Fruit fly (Drosophila melanogaster) whole organism, embryonic: ENCODE measurements around the gene CG7985.

Source experiments
- Atf3 ChIP-seq: fragments of 200-800 bp; sonication (Bioruptor generic); optimal IDR thresholded peaks from 3 replicates; lab custom pipeline; 2016; ENCODE audit warnings: missing biosample characterization, missing genetic modification characterization
- CG11723 ChIP-seq: fragments of 200-800 bp; sonication (Bioruptor generic); optimal IDR thresholded peaks from 2 replicates; lab custom pipeline; 2017; ENCODE audit warnings: missing biosample characterization, mild to moderate bottlenecking, missing genetic modification characterization
- CG12071 ChIP-seq: fragments of 200-800 bp; sonication (Bioruptor generic); optimal IDR thresholded peaks from 3 replicates; lab custom pipeline; 2018; ENCODE audit warnings: missing biosample characterization, mild to moderate bottlenecking, missing genetic modification characterization
- CG12236 ChIP-seq: fragments of 200-800 bp; sonication (Bioruptor generic); optimal IDR thresholded peaks from 2 replicates; lab custom pipeline; 2016; ENCODE audit warnings: missing biosample characterization, missing genetic modification characterization
- CG12942 ChIP-seq: fragments of 200-800 bp; sonication (Bioruptor generic); optimal IDR thresholded peaks from 3 replicates; lab custom pipeline; 2016; ENCODE audit warnings: missing biosample characterization, missing genetic modification characterization
- CG15269 ChIP-seq: fragments of 200-800 bp; sonication (Bioruptor generic); optimal IDR thresholded peaks from 2 replicates; lab custom pipeline; 2018; ENCODE audit warnings: missing biosample characterization, mild to moderate bottlenecking, missing genetic modification characterization, moderate library complexity
- CG17612 ChIP-seq: fragments of 200-800 bp; sonication (Bioruptor generic); IDR thresholded peaks from 2 replicates; pipeline ENCODE4 v1.3.6; 2022; ENCODE audit warnings: missing biosample characterization, missing genetic modification characterization
- CG18262 ChIP-seq: fragments of 200-800 bp; optimal IDR thresholded peaks from 3 replicates; lab custom pipeline; 2019; ENCODE audit warnings: missing biosample characterization, mild to moderate bottlenecking, missing genetic modification characterization, moderate library complexity
- CG2202 ChIP-seq: fragments of 200-800 bp; sonication (Bioruptor generic); optimal IDR thresholded peaks from 2 replicates; lab custom pipeline; 2018; ENCODE audit warnings: missing biosample characterization, mild to moderate bottlenecking, missing genetic modification characterization
- CG30020 ChIP-seq: fragments of 200-800 bp; optimal IDR thresholded peaks from 2 replicates; lab custom pipeline; 2019; ENCODE audit warnings: missing biosample characterization, mild to moderate bottlenecking, missing genetic modification characterization, moderate library complexity
- CG3065 ChIP-seq: fragments of 200-800 bp; sonication (Bioruptor generic); optimal IDR thresholded peaks from 2 replicates; lab custom pipeline; 2016; ENCODE audit warnings: missing biosample characterization, missing genetic modification characterization
- CG31224 ChIP-seq: fragments of 200-800 bp; sonication (Bioruptor generic); IDR thresholded peaks from 2 replicates; pipeline ENCODE4 v1.3.6; 2022; ENCODE audit warnings: missing biosample characterization, missing genetic modification characterization
- CG3163 ChIP-seq: fragments of 200-800 bp; sonication (Bioruptor generic); optimal IDR thresholded peaks from 3 replicates; lab custom pipeline; 2016; ENCODE audit warnings: missing biosample characterization, missing genetic modification characterization
- CG32772 ChIP-seq: fragments of 200-800 bp; sonication (Bioruptor generic); IDR thresholded peaks from 2 replicates; pipeline ENCODE4 v1.3.6; 2022; ENCODE audit warnings: missing biosample characterization, missing genetic modification characterization
- CG34422 ChIP-seq: fragments of 200-800 bp; sonication (Bioruptor generic); IDR thresholded peaks from 3 replicates; pipeline ENCODE4 v1.3.6; 2022; ENCODE audit warnings: missing biosample characterization, missing genetic modification characterization
- CG42726 ChIP-seq: fragments of 200-800 bp; sonication (Bioruptor generic); IDR thresholded peaks from 2 replicates; pipeline ENCODE4 v1.3.6; 2022; ENCODE audit warnings: missing biosample characterization, missing genetic modification characterization; ENCODE audit not compliant: partially characterized antibody
- CG7786 ChIP-seq: fragments of 200-800 bp; sonication (Bioruptor generic); optimal IDR thresholded peaks from 2 replicates; lab custom pipeline; 2016; ENCODE audit warnings: missing biosample characterization, missing genetic modification characterization
- CG7839 ChIP-seq: fragments of 200-800 bp; sonication (Bioruptor generic); optimal IDR thresholded peaks from 3 replicates; lab custom pipeline; 2018; ENCODE audit warnings: missing biosample characterization, mild to moderate bottlenecking, missing genetic modification characterization, moderate library complexity
- CG7928 ChIP-seq: fragments of 200-800 bp; sonication (Bioruptor generic); optimal IDR thresholded peaks from 2 replicates; lab custom pipeline; 2017; ENCODE audit warnings: missing biosample characterization, mild to moderate bottlenecking, missing genetic modification characterization
- CG8924 ChIP-seq: fragments of 200-800 bp; optimal IDR thresholded peaks from 3 replicates; lab custom pipeline; 2019; ENCODE audit warnings: missing biosample characterization, mild to moderate bottlenecking, missing genetic modification characterization, moderate library complexity
- CG9876 ChIP-seq: fragments of 200-800 bp; sonication (Bioruptor generic); optimal IDR thresholded peaks from 2 replicates; lab custom pipeline; 2016; ENCODE audit warnings: missing biosample characterization, missing genetic modification characterization
- Doc3 ChIP-seq: fragments of 200-800 bp; sonication (Bioruptor generic); IDR thresholded peaks from 3 replicates; pipeline ENCODE4 v1.3.6; 2022; ENCODE audit warnings: missing biosample characterization, missing genetic modification characterization; ENCODE audit not compliant: partially characterized antibody
- Gug ChIP-seq: fragments of 200-800 bp; sonication (Bioruptor generic); IDR thresholded peaks from 4 replicates; pipeline ENCODE4 v1.3.6; 2022; ENCODE audit warnings: missing biosample characterization, missing genetic modification characterization
- Hsf ChIP-seq: fragments of 200-800 bp; sonication (Bioruptor generic); optimal IDR thresholded peaks from 3 replicates; lab custom pipeline; 2016; ENCODE audit warnings: missing biosample characterization, missing genetic modification characterization
- Myb ChIP-seq: fragments of 200-800 bp; sonication (Bioruptor generic); optimal IDR thresholded peaks from 2 replicates; lab custom pipeline; 2016; ENCODE audit warnings: missing biosample characterization, missing genetic modification characterization
- Oaz ChIP-seq: fragments of 200-800 bp; sonication (Bioruptor generic); IDR thresholded peaks from 2 replicates; pipeline ENCODE4 v1.3.6; 2022; ENCODE audit warnings: missing biosample characterization, missing genetic modification characterization
- Sry-β ChIP-seq: fragments of 200-800 bp; sonication (Bioruptor generic); optimal IDR thresholded peaks from 2 replicates; lab custom pipeline; 2018; ENCODE audit warnings: missing biosample characterization, mild to moderate bottlenecking, missing genetic modification characterization, moderate library complexity
- Ssrp ChIP-seq: fragments of 200-800 bp; sonication (Bioruptor generic); optimal IDR thresholded peaks from 2 replicates; lab custom pipeline; 2018; ENCODE audit warnings: missing biosample characterization, mild to moderate bottlenecking, missing genetic modification characterization, moderate library complexity
- Trl ChIP-seq, 3 experiments: fragments of >200 bp in 2 of 3; fragments of 200-800 bp in 1 of 3; sonication (Bioruptor generic) in 1 of 3; optimal IDR thresholded peaks; 2 replicates in 1 of 3; 3 replicates in 2 of 3; lab custom pipeline; 2016 to 2017; ENCODE audit warnings: missing biosample characterization in 1 of 3, missing genetic modification characterization in 1 of 3
- Xrp1 ChIP-seq: fragments of 200-800 bp; sonication (Bioruptor generic); IDR thresholded peaks from 2 replicates; pipeline ENCODE4 v1.3.6; 2022; ENCODE audit warnings: missing biosample characterization, missing genetic modification characterization
- ap ChIP-seq: fragments of 200-800 bp; sonication (Bioruptor generic); IDR thresholded peaks from 2 replicates; pipeline ENCODE4 v1.3.6; 2022; ENCODE audit warnings: missing biosample characterization, missing genetic modification characterization
- ci ChIP-seq: fragments of 200-800 bp; sonication (Bioruptor generic); IDR thresholded peaks from 3 replicates; pipeline ENCODE4 v1.3.6; 2022; ENCODE audit warnings: missing biosample characterization, missing genetic modification characterization
- crp ChIP-seq, 2 experiments: fragments of 200-800 bp; sonication (Bioruptor generic); optimal IDR thresholded peaks; 2 replicates in 1 of 2; 3 replicates in 1 of 2; lab custom pipeline; 2017; ENCODE audit warnings: missing biosample characterization in 2 of 2, missing genetic modification characterization in 2 of 2, mild to moderate bottlenecking in 1 of 2, moderate library complexity in 1 of 2
- dimm ChIP-seq: fragments of 200-800 bp; sonication (Bioruptor generic); IDR thresholded peaks from 2 replicates; pipeline ENCODE4 v1.3.6; 2022; ENCODE audit warnings: missing biosample characterization, missing genetic modification characterization
- eyg ChIP-seq: fragments of 200-800 bp; sonication (Bioruptor generic); optimal IDR thresholded peaks from 3 replicates; lab custom pipeline; 2016; ENCODE audit warnings: missing biosample characterization, missing genetic modification characterization
- gfzf ChIP-seq: fragments of 200-800 bp; sonication (Bioruptor generic); optimal IDR thresholded peaks from 2 replicates; lab custom pipeline; 2016; ENCODE audit warnings: missing biosample characterization, mild to moderate bottlenecking, missing genetic modification characterization, moderate library complexity
- h ChIP-seq: fragments of >200 bp; optimal IDR thresholded peaks from 2 replicates; lab custom pipeline; 2017
- hkb ChIP-seq, 2 experiments: fragments of 200-800 bp in 1 of 2; fragments of >200 bp in 1 of 2; sonication (Bioruptor generic) in 1 of 2; IDR thresholded peaks in 1 of 2; optimal IDR thresholded peaks in 1 of 2; 2 replicates each; pipeline versions ENCODE4 v1.3.6 to Lab custom; 2017 to 2022; ENCODE audit warnings: missing biosample characterization in 1 of 2, missing genetic modification characterization in 1 of 2
- lilli ChIP-seq: fragments of 200-800 bp; sonication (Bioruptor generic); optimal IDR thresholded peaks from 3 replicates; lab custom pipeline; 2016; ENCODE audit warnings: missing biosample characterization, missing genetic modification characterization
- mld ChIP-seq: fragments of 200-800 bp; sonication (Bioruptor generic); IDR thresholded peaks from 3 replicates; pipeline ENCODE4 v1.3.6; 2022; ENCODE audit warnings: missing biosample characterization, missing genetic modification characterization; ENCODE audit not compliant: partially characterized antibody
- nom ChIP-seq: fragments of 200-800 bp; sonication (Bioruptor generic); optimal IDR thresholded peaks from 2 replicates; lab custom pipeline; 2017; ENCODE audit warnings: missing biosample characterization, missing genetic modification characterization, mild to moderate bottlenecking, moderate library complexity, missing genetic modification reagents
- pho ChIP-seq: fragments of 200-800 bp; sonication (Bioruptor generic); optimal IDR thresholded peaks from 2 replicates; lab custom pipeline; 2016; ENCODE audit warnings: missing biosample characterization, missing genetic modification characterization
- pzg ChIP-seq: fragments of 200-800 bp; sonication (Bioruptor generic); optimal IDR thresholded peaks from 3 replicates; lab custom pipeline; 2018; ENCODE audit warnings: missing biosample characterization, mild to moderate bottlenecking, missing genetic modification characterization, moderate library complexity
- run ChIP-seq: fragments of 200-800 bp; sonication (Bioruptor generic); optimal IDR thresholded peaks from 3 replicates; lab custom pipeline; 2018; ENCODE audit warnings: missing biosample characterization, mild to moderate bottlenecking, missing genetic modification characterization
- slou ChIP-seq: fragments of 200-800 bp; sonication (Bioruptor generic); optimal IDR thresholded peaks from 3 replicates; lab custom pipeline; 2016; ENCODE audit warnings: missing biosample characterization, missing genetic modification characterization
- sug ChIP-seq: fragments of 200-800 bp; optimal IDR thresholded peaks from 2 replicates; lab custom pipeline; 2019; ENCODE audit warnings: missing biosample characterization, mild to moderate bottlenecking, missing genetic modification characterization, moderate library complexity
- usp ChIP-seq: fragments of >200 bp; optimal IDR thresholded peaks from 2 replicates; lab custom pipeline; 2017; ENCODE audit warnings: missing biosample characterization, missing genetic modification characterization
- zen ChIP-seq: fragments of 200-800 bp; sonication (Bioruptor generic); optimal IDR thresholded peaks from 3 replicates; lab custom pipeline; 2018; ENCODE audit warnings: missing biosample characterization, mild to moderate bottlenecking, missing genetic modification characterization, moderate library complexity
- zen2 ChIP-seq: fragments of 200-800 bp; sonication (Bioruptor generic); IDR thresholded peaks from 3 replicates; pipeline ENCODE4 v1.3.6; 2022; ENCODE audit warnings: missing biosample characterization, missing genetic modification characterization; ENCODE audit not compliant: partially characterized antibody
- zf30C ChIP-seq: fragments of 200-800 bp; sonication (Bioruptor generic); optimal IDR thresholded peaks from 3 replicates; lab custom pipeline; 2018; ENCODE audit warnings: missing biosample characterization, mild to moderate bottlenecking, missing genetic modification characterization

Gene CG7985

DNA sequence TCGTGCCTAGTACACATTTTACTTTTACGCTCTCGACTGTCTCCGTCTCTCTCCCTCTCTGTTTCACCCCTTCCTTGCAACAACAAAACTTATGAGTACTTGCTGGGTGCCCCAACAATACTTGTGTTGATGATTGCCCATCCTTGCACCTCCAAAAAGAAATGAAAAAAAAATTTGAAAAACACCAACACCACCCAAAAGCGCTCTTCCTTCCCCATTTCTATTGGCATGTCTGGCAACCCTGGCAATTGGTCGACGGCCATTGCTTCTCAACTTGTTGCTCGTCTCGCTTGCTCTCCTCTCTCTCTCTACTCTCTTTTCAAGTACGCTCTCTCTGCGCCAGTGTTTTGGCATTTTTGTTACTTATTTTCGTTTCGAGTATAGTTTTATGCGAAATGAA lies 31.3 kb upstream of the CG7985 start (continued):
- TF ChIP-seq CG7839 (tag; lab: Kevin White, UChicago) (peak; percentile 23), CG12236 (GFP tag; lab: Kevin White, UChicago) (no peak), nom (peak; percentile 44), zen2 (peak; percentile 25; the same call in 1 of the 3 replicates), CG31224 (GFP tag; lab: Robert Waterston, UW) (no peak), Doc3 (GFP tag; lab: Robert Waterston, UW) (peak; percentile 49; the same call in 1 of the 3 replicates), Trl (optimal IDR thresholded peaks at IDR 0.05; lab: Kevin White, UChicago) (peak; percentile 98 to 99), Trl (GFP tag; optimal IDR thresholded peaks at IDR 0.05; lab: Kevin White, UChicago) (peak; percentile 85), CG2202 (tag; lab: Kevin White, UChicago) (no peak), CG34422 (GFP tag; lab: Robert Waterston, UW) (0 out of 3 replicates have a peak, but pooled peaks have one; percentile 17), CG12071 (GFP tag; lab: Kevin White, UChicago) (no peak), slou (no peak), CG11723 (GFP tag; lab: Kevin White, UChicago) (no peak), ap (GFP tag; lab: Robert Waterston, UW) (no peak), run (no peak), zen (tag; lab: Kevin White, UChicago) (no peak), CG12942 (GFP tag; lab: Kevin White, UChicago) (no peak), CG42726 (GFP tag; lab: Robert Waterston, UW) (no peak), ci (no peak; the same call in 1 of the 3 replicates), usp (GFP tag; lab: Kevin White, UChicago) (no peak), CG18262 (tag; lab: Kevin White, UChicago) (no peak), zf30C (no peak), sug (tag; lab: Kevin White, UChicago) (no peak), h (lab: Kevin White, UChicago) (no peak), CG3163 (GFP tag; lab: Kevin White, UChicago) (no peak), CG3065 (GFP tag; lab: Kevin White, UChicago) (no peak), Ssrp (tag; lab: Kevin White, UChicago) (no peak), crp (GFP tag; optimal IDR thresholded peaks at IDR 0.05; lab: Kevin White, UChicago) (no peak), CG15269 (peak; percentile 38), CG9876 (GFP tag; lab: Kevin White, UChicago) (peak; percentile 2), lilli (GFP tag; lab: Kevin White, UChicago) (peak; percentile 11), CG17612 (GFP tag; lab: Robert Waterston, UW) (no peak), Myb (peak; percentile 43), CG30020 (no peak), Oaz (GFP tag; lab: Robert Waterston, UW) (no peak), gfzf (peak; percentile 1), pho (peak; percentile 1), CG7786 (GFP tag; lab: Kevin White, UChicago) (peak; percentile 43), Sry-β (GFP tag; lab: Kevin White, UChicago) (no peak), mld (no peak), Gug (peak; percentile 38; the same call in 1 of the 4 replicates), eyg (GFP tag; lab: Kevin White, UChicago) (no peak), Atf3 (GFP tag; lab: Kevin White, UChicago) (no peak), Xrp1 (GFP tag; lab: Robert Waterston, UW) (peak; percentile 34; the same call in 1 of the 2 replicates), hkb (optimal IDR thresholded peaks at IDR 0.05; lab: Kevin White, UChicago) (no peak), hkb (GFP tag; IDR thresholded peaks at IDR 0.05; lab: Robert Waterston, UW) (no peak), pzg (peak; percentile 28), CG8924 (tag; lab: Kevin White, UChicago) (no peak), dimm (no peak), CG32772 (GFP tag; lab: Robert Waterston, UW) (0 out of 2 replicates have a peak, but pooled peaks have one; percentile 8), Hsf (no peak), CG7928 (no peak)
